Worm (Caenorhabditis elegans): ENCODE data around the gene R03D7.2.

R03D7.2 gene

DNA sequence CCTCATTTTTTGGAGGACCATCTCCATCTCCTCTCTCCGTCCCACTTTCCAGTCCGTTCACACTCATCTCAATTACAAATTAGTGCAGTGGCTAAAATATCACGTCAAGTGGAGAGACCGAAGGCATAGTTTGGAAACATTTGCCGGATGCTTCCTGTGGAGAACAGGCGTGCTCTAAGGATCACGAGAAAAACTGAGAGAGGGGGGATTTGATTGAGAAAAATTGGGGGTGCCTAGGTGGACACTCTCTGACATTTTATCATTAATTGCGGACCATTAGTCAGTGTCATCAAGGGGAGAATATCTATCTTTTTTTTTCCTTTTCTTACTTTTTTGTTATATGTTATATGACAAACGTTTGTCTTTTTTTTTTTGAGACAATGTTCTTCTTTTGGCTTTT lies 47.0 kb upstream of the R03D7.2 start (continued):
- TF ChIP-seq lir-3 (tag; optimal IDR thresholded peaks at IDR 0.05; ENCODE audit: poor library complexity), result no peak
- no peak for TF ChIP-seq nhr-19 (GFP tag; conservative IDR thresholded peaks at IDR 0.05)
- TF ChIP-seq tlp-1 (tag; optimal IDR thresholded peaks at IDR 0.05), result no peak
- no peak for TF ChIP-seq egl-27 (tag; optimal IDR thresholded peaks at IDR 0.05)
- TF ChIP-seq pqm-1 (tag; optimal IDR thresholded peaks at IDR 0.05), result no peak
- TF ChIP-seq nhr-47 (tag; optimal IDR thresholded peaks at IDR 0.05), result no peak
- TF ChIP-seq zag-1 (tag; optimal IDR thresholded peaks at IDR 0.05), result no peak
- TF ChIP-seq Y116A8C.19 (tag; optimal IDR thresholded peaks at IDR 0.05; ENCODE audit: borderline replicate concordance), result no peak

DNA sequence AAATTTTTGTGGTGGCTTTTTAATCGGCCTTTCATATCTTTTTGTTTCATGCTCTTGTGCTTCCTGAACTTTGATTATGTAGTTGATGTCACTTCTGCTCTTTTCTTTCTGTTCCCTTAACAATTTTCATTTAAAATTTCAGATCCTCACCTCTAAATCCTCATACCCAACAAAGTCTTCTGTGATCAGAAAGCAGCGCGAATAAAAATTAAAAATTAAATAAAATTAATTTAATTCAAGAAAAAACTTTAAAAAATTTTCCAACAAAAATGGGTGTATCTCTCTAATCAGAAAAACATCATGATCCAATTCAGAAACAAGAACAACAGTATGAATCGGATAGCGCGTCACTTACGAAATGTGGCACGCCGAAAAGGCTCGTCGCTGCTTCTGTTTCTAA lies 40.3 kb upstream of the R03D7.2 start, which contains the start of gene ptp-3:
ptp-3 (plus strand) TSS at position 301 of the 400 bp plus-strand sequence.
- TF ChIP-seq pax-3 (tag; optimal IDR thresholded peaks at IDR 0.05) (no peak), F16B12.6 (tag; optimal IDR thresholded peaks at IDR 0.05) (no peak), mdl-1 (tag; optimal IDR thresholded peaks at IDR 0.05) (no peak), fkh-10 (GFP tag; optimal IDR thresholded peaks at IDR 0.05) (no peak), grh-1 (GFP tag; IDR thresholded peaks at IDR 0.05) (no peak), lin-14 (GFP tag; optimal IDR thresholded peaks at IDR 0.05) (no peak), ceh-8 (GFP tag; optimal IDR thresholded peaks at IDR 0.05) (no peak), ztf-11 (tag; optimal IDR thresholded peaks at IDR 0.05) (no peak), unc-30 (tag; optimal IDR thresholded peaks at IDR 0.05) (no peak), skn-1 (tag; optimal IDR thresholded peaks at IDR 0.05) (no peak), hpl-2 (GFP tag; optimal IDR thresholded peaks at IDR 0.05) (no peak), C16A3.4 (tag; optimal IDR thresholded peaks at IDR 0.05) (no peak), nhr-11 (tag; optimal IDR thresholded peaks at IDR 0.05) (no peak), nhr-90 (tag; optimal IDR thresholded peaks at IDR 0.05; ENCODE audit: poor library complexity) (no peak), nhr-237 (tag; optimal IDR thresholded peaks at IDR 0.05) (no peak), tlp-1 (tag; optimal IDR thresholded peaks at IDR 0.05) (no peak)

DNA sequence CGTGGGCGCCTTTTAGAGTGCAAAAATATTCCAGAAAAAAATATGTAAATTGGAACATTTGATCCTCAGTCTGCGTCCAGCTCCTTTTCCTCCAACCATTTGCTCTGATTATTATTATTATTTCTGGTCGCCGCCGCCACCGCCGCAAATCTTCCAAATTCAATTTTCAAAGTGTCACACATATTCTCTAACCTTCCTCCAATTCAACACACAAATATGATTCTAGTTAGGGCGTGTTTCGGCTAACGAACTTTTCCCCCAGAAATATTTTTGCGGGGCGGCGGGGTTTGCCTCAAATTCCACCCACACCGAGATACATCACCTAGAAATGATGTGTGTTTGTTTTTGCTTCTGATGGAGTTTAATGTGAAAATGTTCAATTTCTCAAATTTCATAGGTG lies 36.7 kb upstream of the R03D7.2 start:
- no peak for TF ChIP-seq nhr-237 (tag; optimal IDR thresholded peaks at IDR 0.05)
- TF ChIP-seq lin-14 (GFP tag; optimal IDR thresholded peaks at IDR 0.05), result peak; percentile 35

DNA sequence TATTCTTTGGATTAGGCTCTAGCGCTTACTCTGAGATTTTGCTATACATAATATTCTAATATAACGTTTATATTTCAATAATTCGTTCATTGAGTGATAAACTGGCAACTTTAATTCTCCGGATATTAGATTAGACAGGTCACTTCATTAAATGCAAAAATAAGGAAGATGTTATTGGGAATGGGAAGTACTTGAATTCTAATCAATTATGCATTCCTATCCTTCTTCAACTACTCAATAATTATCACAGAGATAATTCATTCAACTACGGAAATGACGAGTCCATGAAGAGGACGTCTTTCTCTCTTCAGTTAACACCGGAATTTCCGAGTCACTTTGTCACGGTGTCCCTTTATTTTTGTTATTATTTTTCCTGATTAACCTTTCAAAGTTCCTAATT lies 35.6 kb upstream of the R03D7.2 start:
- TF ChIP-seq fos-1 (tag; optimal IDR thresholded peaks at IDR 0.05) (no peak), efl-1 (optimal IDR thresholded peaks at IDR 0.05) (no peak), efl-1 (GFP tag; optimal IDR thresholded peaks at IDR 0.05 in 1 of 2) (peak in 1 of 2 experiments; percentile 28), mdl-1 (tag; optimal IDR thresholded peaks at IDR 0.05) (no peak), lin-39 (tag; optimal IDR thresholded peaks at IDR 0.05) (no peak), lin-35 (GFP tag; optimal IDR thresholded peaks at IDR 0.05) (no peak), nhr-47 (tag; optimal IDR thresholded peaks at IDR 0.05) (peak; percentile 27), pag-3 (tag; optimal IDR thresholded peaks at IDR 0.05; ENCODE audit: borderline replicate concordance, insufficient read depth) (no peak), blmp-1 (tag; optimal IDR thresholded peaks at IDR 0.05) (no peak), lin-14 (GFP tag; optimal IDR thresholded peaks at IDR 0.05) (peak; percentile 21), egl-13 (tag; optimal IDR thresholded peaks at IDR 0.05) (peak; percentile 69), ceh-90 (tag; optimal IDR thresholded peaks at IDR 0.05) (no peak), unc-86 (tag; optimal IDR thresholded peaks at IDR 0.05) (peak; percentile 29)

DNA sequence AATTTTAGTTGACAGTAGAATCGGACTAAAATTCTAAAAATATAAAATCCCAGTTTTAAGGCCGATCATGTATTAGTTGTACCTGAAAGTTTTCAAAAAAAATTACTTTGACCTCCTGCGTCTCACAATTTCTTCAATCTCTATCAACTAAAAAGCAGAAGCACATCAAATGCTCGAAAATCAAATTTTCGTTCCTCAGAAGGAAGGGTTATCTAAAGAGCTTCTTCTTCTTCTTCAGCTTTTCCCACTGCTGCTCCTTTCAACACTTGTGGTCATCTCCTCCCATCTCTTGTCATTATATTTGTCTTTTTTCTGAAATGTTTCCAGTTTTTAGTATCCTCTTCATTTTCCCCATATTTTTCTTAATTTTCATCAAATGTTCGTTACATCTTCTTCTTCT lies 29.8 kb upstream of the R03D7.2 start:
- TF ChIP-seq elt-2 (tag; optimal IDR thresholded peaks at IDR 0.05), result no peak
- TF ChIP-seq lin-14 (GFP tag; optimal IDR thresholded peaks at IDR 0.05), result peak; percentile 6
